Worm (Caenorhabditis elegans) whole organism, L4 larva: Measurements from ENCODE around the gene str-83.

ENCODE experiments used
- T20F7.1 ChIP-seq: fragments of 200-800 bp; sonication (Bioruptor generic); optimal IDR thresholded peaks from 2 replicates; lab custom pipeline; 2018; ENCODE audit warnings: mild to moderate bottlenecking, missing genetic modification characterization, missing compliant biosample characterization
- Y105C5A.15 ChIP-seq: fragments of 200-800 bp; sonication (Bioruptor generic); IDR thresholded peaks from 2 replicates; pipeline ENCODE4 v1.3.6; 2022; ENCODE audit warnings: missing genetic modification characterization, missing compliant biosample characterization
- Y48G9A.11 ChIP-seq: fragments of 200-800 bp; sonication (Bioruptor generic); IDR thresholded peaks from 2 replicates; pipeline ENCODE4 v1.3.6; 2022; ENCODE audit warnings: missing genetic modification reagents, missing genetic modification characterization, missing compliant biosample characterization
- Y75B8A.6 ChIP-seq: fragments of 200-800 bp; sonication (Bioruptor generic); IDR thresholded peaks from 2 replicates; pipeline ENCODE4 v1.3.6; 2022; ENCODE audit warnings: missing genetic modification reagents, missing genetic modification characterization, missing compliant biosample characterization
- aha-1 ChIP-seq: fragments of 150-350 bp; peaks from one replicate; lab custom pipeline; 2014; ENCODE audit warnings: missing biosample characterization, missing genetic modification characterization
- ama-1 ChIP-seq: fragments of 150-350 bp; optimal IDR thresholded peaks from 2 replicates; lab custom pipeline; 2014; ENCODE audit warnings: inconsistent platforms, mixed read lengths
- arid-1 ChIP-seq: fragments of 200-800 bp; sonication (Bioruptor generic); conservative IDR thresholded peaks from 2 replicates; pipeline ENCODE4 v1.3.6; 2022; ENCODE audit warnings: missing genetic modification reagents, missing genetic modification characterization, missing compliant biosample characterization
- attf-4 ChIP-seq: sonication (generic microtip); optimal IDR thresholded peaks from 3 replicates; lab custom pipeline; 2017; ENCODE audit warnings: missing biosample characterization, missing genetic modification characterization
- ceh-20 ChIP-seq: fragments of 200-800 bp; sonication (Bioruptor generic); IDR thresholded peaks from 2 replicates; pipeline ENCODE4 v1.3.6; 2022; ENCODE audit warnings: missing genetic modification reagents, missing genetic modification characterization, missing compliant biosample characterization
- ceh-32 ChIP-seq: sonication (generic microtip); optimal IDR thresholded peaks from 2 replicates; lab custom pipeline; 2016; ENCODE audit warnings: mild to moderate bottlenecking, missing genetic modification characterization, missing compliant biosample characterization; ENCODE audit not compliant: poor library complexity
- ceh-62 ChIP-seq: sonication (generic microtip); optimal IDR thresholded peaks from 2 replicates; lab custom pipeline; 2017; ENCODE audit warnings: missing biosample characterization, missing genetic modification characterization
- ces-1 ChIP-seq: fragments of 150-350 bp; sonication (generic microtip); optimal IDR thresholded peaks from 4 replicates; lab custom pipeline; 2014; ENCODE audit warnings: missing biosample characterization, missing genetic modification reagents, missing genetic modification characterization
- ctbp-1 ChIP-seq: fragments of 200-800 bp; sonication (Bioruptor generic); IDR thresholded peaks from 2 replicates; pipeline ENCODE4 v1.3.6; 2022; ENCODE audit warnings: missing genetic modification reagents, missing genetic modification characterization, missing compliant biosample characterization
- daf-19 ChIP-seq: fragments of 200-800 bp; sonication (Bioruptor generic); conservative IDR thresholded peaks from 2 replicates; pipeline ENCODE4 v1.3.6; 2022; ENCODE audit warnings: missing genetic modification characterization, missing compliant biosample characterization
- daf-8 ChIP-seq: fragments of 200-800 bp; sonication (Bioruptor generic); IDR thresholded peaks from 2 replicates; pipeline ENCODE4 v1.3.6; 2022; ENCODE audit warnings: missing genetic modification characterization, missing compliant biosample characterization
- duxl-1 ChIP-seq: sonication (generic microtip); optimal IDR thresholded peaks from 2 replicates; lab custom pipeline; 2016; ENCODE audit warnings: mild to moderate bottlenecking, missing genetic modification characterization, moderate library complexity, missing compliant biosample characterization; ENCODE audit not compliant: poor library complexity
- fos-1 ChIP-seq: fragments of 150-350 bp; optimal IDR thresholded peaks from 2 replicates; lab custom pipeline; 2014; ENCODE audit warnings: missing biosample characterization, missing genetic modification characterization
- hlh-30 ChIP-seq: sonication (generic microtip); optimal IDR thresholded peaks from 2 replicates; lab custom pipeline; 2017; ENCODE audit warnings: antibody characterized with exemption, mild to moderate bottlenecking, missing genetic modification characterization, missing compliant biosample characterization; ENCODE audit not compliant: insufficient read depth
- madf-5 ChIP-seq, 2 experiments: fragments of 200-800 bp; sonication (Bioruptor generic); IDR thresholded peaks; 2 replicates each; pipeline ENCODE4 v1.3.6; 2022; ENCODE audit warnings: missing compliant biosample characterization in 2 of 2, missing genetic modification characterization in 2 of 2
- mdl-1 ChIP-seq, 2 experiments: fragments of 150-350 bp in 1 of 2; sonication (generic microtip) in 1 of 2; optimal IDR thresholded peaks; 2 replicates each; lab custom pipeline; 2014 to 2017; ENCODE audit warnings: missing biosample characterization in 2 of 2, missing genetic modification characterization in 2 of 2
- mxl-2 ChIP-seq: fragments of 200-800 bp; sonication (Bioruptor generic); conservative IDR thresholded peaks from 2 replicates; pipeline ENCODE4 v1.3.6; 2022; ENCODE audit warnings: missing genetic modification reagents, missing genetic modification characterization, missing compliant biosample characterization
- mxl-3 ChIP-seq: fragments of 200-800 bp; sonication (Bioruptor generic); optimal IDR thresholded peaks from 2 replicates; lab custom pipeline; 2018; ENCODE audit warnings: mild to moderate bottlenecking, missing genetic modification characterization, missing compliant biosample characterization
- nhr-10 ChIP-seq: fragments of 150-350 bp; optimal IDR thresholded peaks from 2 replicates; lab custom pipeline; 2014; ENCODE audit warnings: missing biosample characterization, missing genetic modification characterization
- nhr-111 ChIP-seq: fragments of 200-800 bp; sonication (Bioruptor generic); optimal IDR thresholded peaks from 2 replicates; lab custom pipeline; 2018; ENCODE audit warnings: mild to moderate bottlenecking, missing genetic modification characterization, missing compliant biosample characterization
- nhr-48 ChIP-seq: sonication (generic microtip); optimal IDR thresholded peaks from 2 replicates; lab custom pipeline; 2016; ENCODE audit warnings: mild to moderate bottlenecking, missing genetic modification characterization, missing compliant biosample characterization
- nhr-6 ChIP-seq: fragments of 150-350 bp; optimal IDR thresholded peaks from 2 replicates; lab custom pipeline; 2014; ENCODE audit warnings: missing biosample characterization, missing genetic modification characterization
- nhr-76 ChIP-seq: fragments of 150-350 bp; optimal IDR thresholded peaks from 2 replicates; lab custom pipeline; 2014; ENCODE audit warnings: missing biosample characterization, missing genetic modification characterization
- nhr-77 ChIP-seq: fragments of 150-350 bp; optimal IDR thresholded peaks from 2 replicates; lab custom pipeline; 2014; ENCODE audit warnings: missing biosample characterization, missing genetic modification characterization
- saeg-2 ChIP-seq: fragments of 200-800 bp; sonication (Bioruptor generic); IDR thresholded peaks from 2 replicates; pipeline ENCODE4 v1.3.6; 2022; ENCODE audit warnings: missing genetic modification reagents, missing genetic modification characterization, missing compliant biosample characterization
- sdz-12 ChIP-seq: fragments of 200-800 bp; sonication (Bioruptor generic); optimal IDR thresholded peaks from 2 replicates; lab custom pipeline; 2018; ENCODE audit warnings: mild to moderate bottlenecking, missing genetic modification characterization, missing compliant biosample characterization
- set-16 ChIP-seq: fragments of 200-800 bp; sonication (Bioruptor generic); IDR thresholded peaks from 2 replicates; pipeline ENCODE4 v1.3.6; 2022; ENCODE audit warnings: missing genetic modification reagents, missing genetic modification characterization, missing compliant biosample characterization
- skn-1 ChIP-seq: fragments of 150-350 bp; optimal IDR thresholded peaks from 2 replicates; lab custom pipeline; 2014; ENCODE audit warnings: missing biosample characterization, missing genetic modification characterization
- snpc-1.2 ChIP-seq: fragments of 200-800 bp; sonication (Bioruptor generic); IDR thresholded peaks from 2 replicates; pipeline ENCODE4 v1.3.6; 2022; ENCODE audit warnings: missing genetic modification reagents, missing genetic modification characterization, missing compliant biosample characterization
- tra-1 ChIP-seq: fragments of 200-800 bp; sonication (Bioruptor generic); IDR thresholded peaks from 2 replicates; pipeline ENCODE4 v1.3.6; 2022; ENCODE audit warnings: missing genetic modification reagents, missing genetic modification characterization, missing compliant biosample characterization
- unc-39 ChIP-seq: sonication (generic microtip); optimal IDR thresholded peaks from 2 replicates; lab custom pipeline; 2017; ENCODE audit warnings: missing biosample characterization, missing genetic modification characterization
- zfp-2 ChIP-seq: sonication (generic microtip); optimal IDR thresholded peaks from 2 replicates; lab custom pipeline; 2016; ENCODE audit warnings: mild to moderate bottlenecking, missing genetic modification characterization, missing compliant biosample characterization
- zfp-3 ChIP-seq: fragments of 200-800 bp; sonication (Bioruptor generic); conservative IDR thresholded peaks from 2 replicates; pipeline ENCODE4 v1.3.6; 2022; ENCODE audit warnings: missing genetic modification reagents, missing genetic modification characterization, missing compliant biosample characterization
- zip-2 ChIP-seq: fragments of 150-350 bp; optimal IDR thresholded peaks from 2 replicates; lab custom pipeline; 2014; ENCODE audit warnings: missing biosample characterization, missing genetic modification characterization
- ztf-11 ChIP-seq: fragments of 150-350 bp; optimal IDR thresholded peaks from 2 replicates; lab custom pipeline; 2014; ENCODE audit warnings: missing biosample characterization, missing genetic modification characterization

The str-83 gene

DNA sequence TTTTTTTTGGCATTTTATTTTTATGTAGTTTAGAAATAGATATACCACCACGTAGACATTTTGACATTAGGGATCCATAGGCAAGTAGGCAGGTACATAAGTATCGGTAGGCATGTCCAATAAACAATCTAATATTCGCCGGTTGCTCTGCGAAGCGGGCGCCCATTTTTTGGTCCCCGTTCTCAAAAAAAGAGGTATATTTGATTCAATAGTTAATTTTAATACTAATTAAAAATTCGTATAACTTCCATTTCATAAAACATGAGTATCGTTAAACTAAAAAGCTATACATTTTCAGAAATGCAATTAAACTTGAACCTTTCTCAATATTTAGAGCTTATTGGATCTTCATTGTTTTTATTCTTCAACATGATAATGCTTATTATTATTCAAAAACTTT is at the start of gene str-83:
Gene str-83 (plus strand): TSS at position 301 of the 400 bp plus-strand sequence.
- TF ChIP-seq tra-1 (GFP tag; lab: Robert Waterston, UW) (no peak), sdz-12 (GFP tag; lab: Kevin White, UChicago) (no peak), daf-19 (GFP tag; lab: Robert Waterston, UW) (no peak), nhr-77 (tag; lab: Kevin White, UChicago) (no peak), zip-2 (tag; lab: Kevin White, UChicago) (no peak), zfp-3 (GFP tag; lab: Robert Waterston, UW) (no peak), ces-1 (GFP tag; lab: Kevin White, UChicago) (no peak), ctbp-1 (no peak), nhr-10 (tag; lab: Kevin White, UChicago) (no peak), Y105C5A.15 (GFP tag; lab: Robert Waterston, UW) (no peak), mxl-3 (GFP tag; lab: Kevin White, UChicago) (no peak), hlh-30 (tag; lab: Kevin White, UChicago) (no peak), daf-8 (GFP tag; lab: Robert Waterston, UW) (no peak), aha-1 (tag; lab: Kevin White, UChicago) (no peak), nhr-111 (no peak), mxl-2 (GFP tag; lab: Robert Waterston, UW) (no peak)

DNA sequence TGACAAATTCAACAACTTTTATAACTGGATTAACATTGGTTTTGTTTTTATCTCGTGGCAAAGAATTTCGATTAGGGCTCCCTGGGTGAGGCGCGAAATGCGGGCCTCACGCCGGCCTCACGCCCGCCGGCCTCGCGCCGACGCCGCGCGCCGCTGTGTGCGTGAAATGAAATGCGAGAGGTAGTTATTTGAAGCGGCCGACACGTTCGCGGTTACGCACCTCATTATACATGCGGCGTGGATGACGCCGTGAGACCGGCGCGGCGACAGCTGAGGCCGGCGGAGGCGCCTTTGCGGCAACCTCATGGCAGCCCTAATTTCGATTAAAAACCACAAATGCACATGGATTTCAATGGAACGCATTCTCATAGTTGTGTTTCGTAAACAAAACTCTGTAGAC is 49.5 kb upstream of the str-83 start:
- TF ChIP-seq zfp-2 (no peak), duxl-1 (no peak), Y75B8A.6 (GFP tag; lab: Robert Waterston, UW) (no peak), madf-5 (GFP tag; IDR thresholded peaks at IDR 0.05; lab: Robert Waterston, UW) (0 out of 4 replicates have a peak, but pooled peaks of 1 of the 2 experiments have one; percentile 8), set-16 (GFP tag; lab: Robert Waterston, UW) (peak; percentile 92), T20F7.1 (no peak)
- TF ChIP-seq, all 104 proteins: peak for 2

- TF ChIP-seq Y48G9A.11 (GFP tag; lab: Robert Waterston, UW): no peak
- TF ChIP-seq nhr-76: no peak
- TF ChIP-seq ceh-62 (tag; lab: Kevin White, UChicago): no peak
- no peak for TF ChIP-seq ceh-32 (tag; lab: Kevin White, UChicago)
- no peak for TF ChIP-seq nhr-111
- no peak for TF ChIP-seq unc-39
- no peak for TF ChIP-seq fos-1
- no peak for TF ChIP-seq ama-1 (lab: Kevin White, UChicago)
- TF ChIP-seq mdl-1 (tag; optimal IDR thresholded peaks at IDR 0.05; lab: Kevin White, UChicago): no peak
- TF ChIP-seq ceh-20 (GFP tag; lab: Robert Waterston, UW): no peak
- no peak for TF ChIP-seq attf-4 (tag; lab: Kevin White, UChicago)
- TF ChIP-seq arid-1 (GFP tag; lab: Robert Waterston, UW): no peak
- TF ChIP-seq, all 104 proteins: peak for 0
Measured at ce11 chrV:3929099-3929498, 48.0 kb upstream of the str-83 start, which contains the start of gene srx-64. Gene srx-64, plus strand, starts transcription at chrV:3929399.

ce11 chrV:3931326-3931725 is 45.7 kb upstream of the str-83 start, which contains the start of gene srx-63:
Gene srx-63, plus strand, starts transcription at chrV:3931626.
- TF ChIP-seq nhr-10 (tag; lab: Kevin White, UChicago): no peak
- TF ChIP-seq Y105C5A.15 (GFP tag; lab: Robert Waterston, UW): no peak
- TF ChIP-seq skn-1 (tag; lab: Kevin White, UChicago): no peak
- no peak for TF ChIP-seq nhr-6
- no peak for TF ChIP-seq snpc-1.2 (GFP tag; lab: Robert Waterston, UW)
- TF ChIP-seq saeg-2: no peak
- no peak for TF ChIP-seq ztf-11
- no peak for TF ChIP-seq nhr-48
